Fruit fly (Drosophila melanogaster) whole organism, embryonic: ENCODE measurements around the gene Evi5.

ENCODE experiments used
- BEAF-32 ChIP-seq: fragments of 200-800 bp; sonication (Bioruptor generic); optimal IDR thresholded peaks from 3 replicates; lab custom pipeline; 2017; ENCODE audit warnings: missing biosample characterization, missing genetic modification characterization, mild to moderate bottlenecking, moderate library complexity, missing genetic modification reagents
- Bdp1 ChIP-seq: fragments of 200-800 bp; sonication (Bioruptor generic); optimal IDR thresholded peaks from 3 replicates; lab custom pipeline; 2016; ENCODE audit warnings: missing biosample characterization, missing genetic modification characterization
- C15 ChIP-seq: fragments of 200-800 bp; sonication (Bioruptor generic); IDR thresholded peaks from 3 replicates; pipeline ENCODE4 v1.3.6; 2022; ENCODE audit warnings: missing biosample characterization, missing genetic modification characterization
- CG10274 ChIP-seq: fragments of 200-800 bp; sonication (Bioruptor generic); optimal IDR thresholded peaks from 3 replicates; lab custom pipeline; 2017; ENCODE audit warnings: missing biosample characterization, mild to moderate bottlenecking, missing genetic modification characterization
- CG10979 ChIP-seq: fragments of 200-800 bp; sonication (Bioruptor generic); optimal IDR thresholded peaks from 2 replicates; lab custom pipeline; 2018; ENCODE audit warnings: missing biosample characterization, mild to moderate bottlenecking, missing genetic modification characterization, moderate library complexity
- CG11456 ChIP-seq: fragments of 200-800 bp; sonication (Bioruptor generic); IDR thresholded peaks from 3 replicates; pipeline ENCODE4 v1.3.6; 2022; ENCODE audit warnings: missing biosample characterization, missing genetic modification characterization
- CG11560 ChIP-seq: fragments of 200-800 bp; sonication (Bioruptor generic); IDR thresholded peaks from 3 replicates; pipeline ENCODE4 v1.3.6; 2022; ENCODE audit warnings: missing biosample characterization, missing genetic modification characterization
- CG11723 ChIP-seq: fragments of 200-800 bp; sonication (Bioruptor generic); optimal IDR thresholded peaks from 2 replicates; lab custom pipeline; 2017; ENCODE audit warnings: missing biosample characterization, mild to moderate bottlenecking, missing genetic modification characterization
- CG14441 ChIP-seq: fragments of 200-800 bp; sonication (Bioruptor generic); IDR thresholded peaks from 2 replicates; pipeline ENCODE4 v1.3.6; 2022; ENCODE audit warnings: missing biosample characterization, missing genetic modification characterization
- CG14710 ChIP-seq: fragments of 200-800 bp; sonication (Bioruptor generic); optimal IDR thresholded peaks from 3 replicates; lab custom pipeline; 2019; ENCODE audit warnings: missing biosample characterization, mild to moderate bottlenecking, missing genetic modification characterization, moderate library complexity
- CG15479 ChIP-seq: fragments of 200-800 bp; sonication (Bioruptor generic); optimal IDR thresholded peaks from 3 replicates; lab custom pipeline; 2019; ENCODE audit warnings: missing biosample characterization, mild to moderate bottlenecking, missing genetic modification characterization, moderate library complexity
- CG18011 ChIP-seq: fragments of 200-800 bp; sonication (Bioruptor generic); optimal IDR thresholded peaks from 2 replicates; lab custom pipeline; 2017; ENCODE audit warnings: missing biosample characterization, missing genetic modification characterization, mild to moderate bottlenecking, moderate library complexity, missing genotype
- CG18262 ChIP-seq: fragments of 200-800 bp; optimal IDR thresholded peaks from 3 replicates; lab custom pipeline; 2019; ENCODE audit warnings: missing biosample characterization, mild to moderate bottlenecking, missing genetic modification characterization, moderate library complexity
- CG2199 ChIP-seq: fragments of 200-800 bp; sonication (Bioruptor generic); IDR thresholded peaks from 3 replicates; pipeline ENCODE4 v1.3.6; 2022; ENCODE audit warnings: missing biosample characterization, missing genetic modification characterization
- CG3065 ChIP-seq: fragments of 200-800 bp; sonication (Bioruptor generic); optimal IDR thresholded peaks from 2 replicates; lab custom pipeline; 2016; ENCODE audit warnings: missing biosample characterization, missing genetic modification characterization
- CG31224 ChIP-seq: fragments of 200-800 bp; sonication (Bioruptor generic); IDR thresholded peaks from 2 replicates; pipeline ENCODE4 v1.3.6; 2022; ENCODE audit warnings: missing biosample characterization, missing genetic modification characterization
- CG34224 ChIP-seq: fragments of 200-800 bp; sonication (Bioruptor generic); IDR thresholded peaks from 3 replicates; pipeline ENCODE4 v1.3.6; 2022; ENCODE audit warnings: missing biosample characterization, missing genetic modification characterization; ENCODE audit not compliant: partially characterized antibody
- CG4707 ChIP-seq: fragments of 200-800 bp; sonication (Bioruptor generic); optimal IDR thresholded peaks from 2 replicates; lab custom pipeline; 2018; ENCODE audit warnings: missing biosample characterization, mild to moderate bottlenecking, missing genetic modification characterization, moderate library complexity
- CG6254 ChIP-seq: fragments of 200-800 bp; sonication (Bioruptor generic); optimal IDR thresholded peaks from 3 replicates; lab custom pipeline; 2017; ENCODE audit warnings: mild to moderate bottlenecking, missing biosample characterization, missing genetic modification reagents, missing genetic modification characterization
- CG6765 ChIP-seq: fragments of 200-800 bp; sonication (Bioruptor generic); optimal IDR thresholded peaks from 3 replicates; lab custom pipeline; 2017; ENCODE audit warnings: missing biosample characterization, mild to moderate bottlenecking, missing genetic modification characterization
- CG7556 ChIP-seq: fragments of 200-800 bp; sonication (Bioruptor generic); optimal IDR thresholded peaks from 2 replicates; lab custom pipeline; 2017; ENCODE audit warnings: missing biosample characterization, mild to moderate bottlenecking, missing genetic modification characterization
- CoRest ChIP-seq: fragments of 200-800 bp; sonication (Bioruptor generic); optimal IDR thresholded peaks from 3 replicates; lab custom pipeline; 2018; ENCODE audit warnings: missing biosample characterization, mild to moderate bottlenecking, missing genetic modification characterization, moderate library complexity
- Doc2 ChIP-seq: fragments of 200-800 bp; sonication (Bioruptor generic); IDR thresholded peaks from 2 replicates; pipeline ENCODE4 v1.3.6; 2022; ENCODE audit warnings: missing biosample characterization, missing genetic modification characterization
- Drgx ChIP-seq: fragments of 200-800 bp; sonication (Bioruptor generic); IDR thresholded peaks from 2 replicates; pipeline ENCODE4 v1.3.6; 2022; ENCODE audit warnings: missing biosample characterization, missing genetic modification characterization
- E2f1 ChIP-seq: fragments of 200-800 bp; sonication (Bioruptor generic); IDR thresholded peaks from 2 replicates; pipeline ENCODE4 v1.3.6; 2022; ENCODE audit warnings: missing biosample characterization, missing genetic modification characterization
- Elba2 ChIP-seq: fragments of 200-800 bp; sonication (Bioruptor generic); optimal IDR thresholded peaks from 3 replicates; lab custom pipeline; 2016; ENCODE audit warnings: missing biosample characterization, missing genetic modification characterization
- H15 ChIP-seq: fragments of 200-800 bp; sonication (Bioruptor generic); IDR thresholded peaks from 3 replicates; pipeline ENCODE4 v1.3.6; 2022; ENCODE audit warnings: missing biosample characterization, missing genetic modification characterization
- Hsf ChIP-seq: fragments of 200-800 bp; sonication (Bioruptor generic); optimal IDR thresholded peaks from 3 replicates; lab custom pipeline; 2016; ENCODE audit warnings: missing biosample characterization, missing genetic modification characterization
- Max ChIP-seq: fragments of 200-800 bp; sonication (Bioruptor generic); optimal IDR thresholded peaks from 2 replicates; lab custom pipeline; 2016; ENCODE audit warnings: missing biosample characterization, mild to moderate bottlenecking, missing genetic modification characterization
- Sry-δ ChIP-seq: fragments of 200-800 bp; sonication (Bioruptor generic); optimal IDR thresholded peaks from 2 replicates; lab custom pipeline; 2016; ENCODE audit warnings: missing biosample characterization, missing genetic modification characterization
- ap ChIP-seq: fragments of 200-800 bp; sonication (Bioruptor generic); IDR thresholded peaks from 2 replicates; pipeline ENCODE4 v1.3.6; 2022; ENCODE audit warnings: missing biosample characterization, missing genetic modification characterization
- ash1 ChIP-seq: fragments of 200-800 bp; sonication (Bioruptor generic); optimal IDR thresholded peaks from 2 replicates; lab custom pipeline; 2018; ENCODE audit warnings: missing biosample characterization, mild to moderate bottlenecking, missing genetic modification characterization
- cad ChIP-seq: fragments of >200 bp; optimal IDR thresholded peaks from 2 replicates; lab custom pipeline; 2017; ENCODE audit warnings: missing biosample characterization, missing genetic modification characterization
- cas ChIP-seq: fragments of 200-800 bp; sonication (Bioruptor generic); IDR thresholded peaks from 2 replicates; pipeline ENCODE4 v1.3.6; 2022; ENCODE audit warnings: missing biosample characterization, missing genetic modification characterization
- crp ChIP-seq, 2 experiments: fragments of 200-800 bp; sonication (Bioruptor generic); optimal IDR thresholded peaks; 2 replicates in 1 of 2; 3 replicates in 1 of 2; lab custom pipeline; 2017; ENCODE audit warnings: missing biosample characterization in 2 of 2, missing genetic modification characterization in 2 of 2, mild to moderate bottlenecking in 1 of 2, moderate library complexity in 1 of 2
- dmrt99B ChIP-seq: fragments of 200-800 bp; sonication (Bioruptor generic); optimal IDR thresholded peaks from 2 replicates; lab custom pipeline; 2018; ENCODE audit warnings: missing biosample characterization, mild to moderate bottlenecking, missing genetic modification characterization, moderate library complexity
- gcm2 ChIP-seq: fragments of 200-800 bp; sonication (Bioruptor generic); optimal IDR thresholded peaks from 2 replicates; lab custom pipeline; 2016; ENCODE audit warnings: missing biosample characterization, missing genetic modification characterization
- hbn ChIP-seq: fragments of 200-800 bp; sonication (Bioruptor generic); IDR thresholded peaks from 2 replicates; pipeline ENCODE4 v1.3.6; 2022; ENCODE audit warnings: missing biosample characterization, missing genetic modification characterization; ENCODE audit not compliant: partially characterized antibody
- maf-S ChIP-seq: fragments of 200-800 bp; sonication (Bioruptor generic); optimal IDR thresholded peaks from 2 replicates; lab custom pipeline; 2016; ENCODE audit warnings: missing biosample characterization, missing genetic modification characterization
- org-1 ChIP-seq: fragments of 200-800 bp; sonication (Bioruptor generic); optimal IDR thresholded peaks from 2 replicates; lab custom pipeline; 2017; ENCODE audit warnings: missing biosample characterization, missing genetic modification characterization
- pnt ChIP-seq: fragments of 200-800 bp; sonication (Bioruptor generic); optimal IDR thresholded peaks from 3 replicates; lab custom pipeline; 2016; ENCODE audit warnings: missing biosample characterization, missing genetic modification characterization
- pros ChIP-seq: fragments of 200-800 bp; sonication (Bioruptor generic); optimal IDR thresholded peaks from 3 replicates; lab custom pipeline; 2019; ENCODE audit warnings: missing biosample characterization, mild to moderate bottlenecking, missing genetic modification characterization, moderate library complexity
- rib ChIP-seq: fragments of 200-800 bp; sonication (Bioruptor generic); IDR thresholded peaks from 2 replicates; pipeline ENCODE4 v1.3.6; 2022; ENCODE audit warnings: missing biosample characterization, missing genetic modification characterization
- row ChIP-seq: fragments of 200-800 bp; sonication (Bioruptor generic); IDR thresholded peaks from 3 replicates; pipeline ENCODE4 v1.3.6; 2022; ENCODE audit warnings: missing biosample characterization, missing genetic modification characterization
- seq ChIP-seq: fragments of 200-800 bp; sonication (Bioruptor generic); IDR thresholded peaks from 2 replicates; pipeline ENCODE4 v1.3.6; 2022; ENCODE audit warnings: missing biosample characterization, missing genetic modification characterization
- shn ChIP-seq: fragments of 200-800 bp; sonication (Bioruptor generic); optimal IDR thresholded peaks from 3 replicates; lab custom pipeline; 2016; ENCODE audit warnings: missing biosample characterization, missing genetic modification characterization
- sna ChIP-seq: fragments of 200-800 bp; sonication (Bioruptor generic); IDR thresholded peaks from 2 replicates; pipeline ENCODE4 v1.3.6; 2022; ENCODE audit warnings: missing biosample characterization, missing genetic modification characterization; ENCODE audit not compliant: partially characterized antibody
- twi ChIP-seq: fragments of 200-800 bp; optimal IDR thresholded peaks from 2 replicates; lab custom pipeline; 2019; ENCODE audit warnings: missing biosample characterization, mild to moderate bottlenecking, missing genetic modification characterization, moderate library complexity
- unc-4 ChIP-seq: fragments of 200-800 bp; sonication (Bioruptor generic); IDR thresholded peaks from 2 replicates; pipeline ENCODE4 v1.3.6; 2022; ENCODE audit warnings: missing biosample characterization, missing genetic modification characterization; ENCODE audit not compliant: partially characterized antibody

The Evi5 gene

dm6 chrX:11390625-11391363, 63.4 kb downstream of the Evi5 start (continued):
- peak; percentile 78 for TF ChIP-seq CG11560
- no peak for TF ChIP-seq CG15479 (GFP tag; lab: Kevin White, UChicago)
- peak; percentile 89 for TF ChIP-seq CG14441 (GFP tag; lab: Robert Waterston, UW)
- TF ChIP-seq Drgx (GFP tag; lab: Robert Waterston, UW) = peak; percentile 91
- TF ChIP-seq seq (GFP tag; lab: Robert Waterston, UW) = peak; percentile 71
- TF ChIP-seq dmrt99B (tag; lab: Kevin White, UChicago) = peak; percentile 80
- peak; percentile 28 for TF ChIP-seq Sry-δ (GFP tag; lab: Kevin White, UChicago)
- TF ChIP-seq CG7556 (GFP tag; lab: Kevin White, UChicago) = peak; percentile 74
- TF ChIP-seq CoRest (tag; lab: Kevin White, UChicago) = peak; percentile 82
- peak; percentile 70 for TF ChIP-seq shn (GFP tag; lab: Kevin White, UChicago)
- TF ChIP-seq sna (GFP tag; lab: Robert Waterston, UW) = no peak
- TF ChIP-seq Bdp1 (GFP tag; lab: Kevin White, UChicago) = peak; percentile 70
- peak; percentile 75; the same call in 2 of the 3 replicates for TF ChIP-seq H15 (GFP tag; lab: Robert Waterston, UW)
- TF ChIP-seq hbn (GFP tag; lab: Robert Waterston, UW) = no peak
- TF ChIP-seq CG4707 (GFP tag; lab: Kevin White, UChicago) = peak; percentile 42
- no peak for TF ChIP-seq Elba2 (GFP tag; lab: Kevin White, UChicago)
- no peak for TF ChIP-seq CG34224 (GFP tag; lab: Robert Waterston, UW)
- peak; percentile 71 for TF ChIP-seq org-1 (GFP tag; lab: Kevin White, UChicago)
- peak; percentile 74; the same call in 1 of the 3 replicates for TF ChIP-seq C15 (GFP tag; lab: Robert Waterston, UW)
- peak; percentile 77 for TF ChIP-seq pnt (GFP tag; lab: Kevin White, UChicago)
- TF ChIP-seq crp (GFP tag; optimal IDR thresholded peaks at IDR 0.05; lab: Kevin White, UChicago) = peak in 1 of 2 experiments; percentile 27
- peak; percentile 77; the same call in 2 of the 3 replicates for TF ChIP-seq CG2199 (GFP tag; lab: Robert Waterston, UW)
- TF ChIP-seq BEAF-32 (GFP tag; lab: Kevin White, UChicago) = no peak
- TF ChIP-seq E2f1 (GFP tag; lab: Robert Waterston, UW) = peak; percentile 81
- peak; percentile 86 for TF ChIP-seq rib (GFP tag; lab: Robert Waterston, UW)
- TF ChIP-seq CG6765 (GFP tag; lab: Kevin White, UChicago) = peak; percentile 49
- TF ChIP-seq Hsf = peak; percentile 74
- peak; percentile 74 for TF ChIP-seq ap (GFP tag; lab: Robert Waterston, UW)
- TF ChIP-seq ash1 (GFP tag; lab: Kevin White, UChicago) = peak; percentile 39
- TF ChIP-seq Max = peak; percentile 66
- TF ChIP-seq row (GFP tag; lab: Robert Waterston, UW) = peak; percentile 90
- TF ChIP-seq CG31224 (GFP tag; lab: Robert Waterston, UW) = peak; percentile 75
- peak; percentile 55 for TF ChIP-seq CG6254 (GFP tag; lab: Kevin White, UChicago)
- no peak for TF ChIP-seq unc-4 (GFP tag; lab: Robert Waterston, UW)
- TF ChIP-seq CG3065 (GFP tag; lab: Kevin White, UChicago) = peak; percentile 47
- TF ChIP-seq CG18262 (tag; lab: Kevin White, UChicago) = peak; percentile 79
- peak; percentile 36 for TF ChIP-seq CG18011 (GFP tag; lab: Kevin White, UChicago)
- TF ChIP-seq cas (GFP tag; lab: Robert Waterston, UW) = peak; percentile 61
- peak; percentile 57 for TF ChIP-seq CG10979
- peak; percentile 94 for TF ChIP-seq CG11456 (GFP tag; lab: Robert Waterston, UW)
- peak; percentile 52 for TF ChIP-seq CG10274 (GFP tag; lab: Kevin White, UChicago)
- peak; percentile 66 for TF ChIP-seq Doc2 (GFP tag; lab: Robert Waterston, UW)
- TF ChIP-seq pros (GFP tag; lab: Kevin White, UChicago) = no peak
- peak; percentile 53 for TF ChIP-seq CG14710 (tag; lab: Kevin White, UChicago)
- no peak for TF ChIP-seq cad (GFP tag; lab: Kevin White, UChicago)
- TF ChIP-seq twi (tag; lab: Kevin White, UChicago) = peak; percentile 42
- TF ChIP-seq maf-S (GFP tag; lab: Kevin White, UChicago) = peak; percentile 63
- TF ChIP-seq CG11723 = peak; percentile 63
- peak; percentile 77 for TF ChIP-seq gcm2 (GFP tag; lab: Kevin White, UChicago)
